Fruit fly (Drosophila melanogaster) whole organism, wandering third instar larva: Measurements from ENCODE around the gene Ptp61F.

Experiments
- Abd-B ChIP-seq: fragments of >200 bp; optimal IDR thresholded peaks from 2 replicates; lab custom pipeline; 2017; ENCODE audit warnings: missing biosample characterization, missing genetic modification characterization
- Dfd ChIP-seq: fragments of >200 bp; optimal IDR thresholded peaks from 2 replicates; lab custom pipeline; 2017; ENCODE audit warnings: missing biosample characterization, missing genetic modification characterization
- Hr78 ChIP-seq: fragments of >200 bp; optimal IDR thresholded peaks from 2 replicates; lab custom pipeline; 2017; ENCODE audit warnings: missing biosample characterization, missing genetic modification characterization
- Jra ChIP-seq: sonication (Bioruptor generic); optimal IDR thresholded peaks from 2 replicates; lab custom pipeline; 2016; ENCODE audit warnings: missing biosample characterization, missing genetic modification characterization
- Myc ChIP-seq: fragments of >200 bp; optimal IDR thresholded peaks from 2 replicates; lab custom pipeline; 2017
- OdsH ChIP-seq: fragments of 200-800 bp; sonication (Bioruptor generic); optimal IDR thresholded peaks from 2 replicates; lab custom pipeline; 2016; ENCODE audit warnings: missing biosample characterization, mild to moderate bottlenecking, missing genetic modification characterization
- Sp1 ChIP-seq: fragments of 200-800 bp; sonication (Bioruptor generic); optimal IDR thresholded peaks from 3 replicates; lab custom pipeline; 2019; ENCODE audit warnings: missing biosample characterization, mild to moderate bottlenecking, missing genetic modification characterization, moderate library complexity
- dsf ChIP-seq: sonication (Bioruptor generic); optimal IDR thresholded peaks from 2 replicates; lab custom pipeline; 2016; ENCODE audit warnings: missing biosample characterization, missing genetic modification characterization, borderline replicate concordance
- h ChIP-seq: fragments of 200-800 bp; sonication (Bioruptor generic); optimal IDR thresholded peaks from 3 replicates; lab custom pipeline; 2016; ENCODE audit warnings: missing biosample characterization, mild to moderate bottlenecking, missing genetic modification characterization
- pan ChIP-seq: fragments of >200 bp; optimal IDR thresholded peaks from 2 replicates; lab custom pipeline; 2017
- psq ChIP-seq: fragments of 200-800 bp; sonication (Bioruptor generic); optimal IDR thresholded peaks from 3 replicates; lab custom pipeline; 2017; ENCODE audit warnings: missing biosample characterization, mild to moderate bottlenecking, missing genetic modification characterization, moderate library complexity
- sage ChIP-seq: fragments of 200-800 bp; sonication (Bioruptor generic); optimal IDR thresholded peaks from 2 replicates; lab custom pipeline; 2016; ENCODE audit warnings: missing biosample characterization, mild to moderate bottlenecking, missing genetic modification characterization
- usp ChIP-seq: fragments of >200 bp; optimal IDR thresholded peaks from 2 replicates; lab custom pipeline; 2017; ENCODE audit warnings: missing biosample characterization, missing genetic modification characterization
- woc ChIP-seq: sonication (Bioruptor generic); optimal IDR thresholded peaks from 2 replicates; lab custom pipeline; 2016; ENCODE audit warnings: missing biosample characterization, mild to moderate bottlenecking, missing genetic modification characterization

DNA sequence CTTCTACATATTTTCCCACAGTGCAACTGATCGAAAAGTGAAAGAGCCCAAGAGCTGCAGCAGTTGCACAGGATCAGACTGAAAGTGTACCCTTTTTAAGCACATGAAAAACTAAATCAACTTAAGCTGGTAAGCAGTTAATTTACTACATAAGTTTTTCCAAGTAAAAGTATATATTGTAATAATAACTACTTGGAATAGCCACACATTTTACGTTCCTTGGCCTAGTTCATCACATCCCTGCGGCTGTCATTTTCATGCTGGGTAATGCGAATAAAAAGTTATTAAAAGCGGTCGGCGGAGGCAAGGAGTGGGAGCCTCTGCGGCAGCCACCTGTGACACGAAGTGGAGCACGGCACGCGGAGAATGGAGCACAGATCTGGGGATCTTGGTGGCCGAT is 24.1 kb downstream of the Ptp61F start:
- TF ChIP-seq psq (GFP tag; lab: Kevin White, UChicago) (no peak), pan (lab: Kevin White, UChicago) (no peak), woc (peak; percentile 10), sage (GFP tag; lab: Kevin White, UChicago) (no peak), Jra (no peak), Hr78 (GFP tag; lab: Kevin White, UChicago) (no peak), usp (GFP tag; lab: Kevin White, UChicago) (no peak), Sp1 (no peak), Dfd (GFP tag; lab: Kevin White, UChicago) (no peak), h (GFP tag; lab: Kevin White, UChicago) (peak; percentile 6), dsf (GFP tag; lab: Kevin White, UChicago) (no peak), OdsH (no peak), Myc (no peak), Abd-B (no peak)
